Worm (Caenorhabditis elegans): ENCODE measurements around the gene F48G7.8.

DNA sequence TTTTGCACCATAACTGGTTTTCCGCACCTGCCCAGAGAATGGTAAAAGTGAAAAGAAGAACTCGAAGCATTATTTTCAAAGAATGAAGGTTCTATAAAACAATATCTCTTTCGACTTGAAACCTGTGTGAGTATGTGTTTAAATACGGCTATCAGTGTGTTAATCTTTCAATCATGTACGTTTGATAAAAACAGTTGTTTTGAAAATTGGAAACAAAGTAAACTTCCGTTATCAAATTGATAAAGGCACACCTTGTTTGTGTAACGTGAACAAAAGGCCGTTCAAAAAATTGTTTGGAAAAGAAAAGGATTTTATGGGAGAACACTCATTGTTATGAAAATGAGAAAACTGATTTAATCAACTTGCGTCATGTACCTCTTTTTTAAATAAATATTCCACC is 1.2 kb downstream of the F48G7.8 start, which contains the start of gene F48G7.7:
- TF ChIP-seq flt-1 (GFP tag; IDR thresholded peaks at IDR 0.05) = no peak
- no peak for TF ChIP-seq ref-1 (GFP tag; conservative IDR thresholded peaks at IDR 0.05)
- no peak for TF ChIP-seq klf-2 (GFP tag; conservative IDR thresholded peaks at IDR 0.05)
- TF ChIP-seq T22C8.4 (GFP tag; IDR thresholded peaks at IDR 0.05) = no peak
- TF ChIP-seq tab-1 (GFP tag; IDR thresholded peaks at IDR 0.05) = no peak
